Fruit fly (Drosophila melanogaster): ENCODE results near the gene CG14913.

The CG14913 gene

dm6 chr2L:11051644-11052492 lies 35.1 kb downstream of the CG14913 start:
- TF ChIP-seq Smox (GFP tag; optimal IDR thresholded peaks at IDR 0.05) = peak; percentile 22
- no peak for TF ChIP-seq vri (GFP tag; optimal IDR thresholded peaks at IDR 0.05)
- TF ChIP-seq fd59A (GFP tag; optimal IDR thresholded peaks at IDR 0.05) = peak; percentile 24
- TF ChIP-seq CG16779 (tag; optimal IDR thresholded peaks at IDR 0.05) = no peak
- TF ChIP-seq esn (GFP tag; optimal IDR thresholded peaks at IDR 0.05) = peak; percentile 31
- no peak for TF ChIP-seq CG11902 (GFP tag; optimal IDR thresholded peaks at IDR 0.05)
- peak; percentile 45 for TF ChIP-seq Eip75B (GFP tag; optimal IDR thresholded peaks at IDR 0.05)
- TF ChIP-seq CG10631 (GFP tag; optimal IDR thresholded peaks at IDR 0.05) = peak; percentile 17
- TF ChIP-seq Hr38 (GFP tag; optimal IDR thresholded peaks at IDR 0.05) = no peak
- TF ChIP-seq acj6 (GFP tag; optimal IDR thresholded peaks at IDR 0.05) = peak; percentile 31
- no peak for TF ChIP-seq achi (GFP tag; optimal IDR thresholded peaks at IDR 0.05)
- 0 out of 3 replicates have a peak, but pooled peaks have one; percentile 25 for TF ChIP-seq eg (GFP tag; IDR thresholded peaks at IDR 0.05)
- TF ChIP-seq Sox15 (GFP tag; optimal IDR thresholded peaks at IDR 0.05) = peak; percentile 12
- no peak for TF ChIP-seq Gug (GFP tag; IDR thresholded peaks at IDR 0.05)
- no peak for TF ChIP-seq topi (GFP tag; optimal IDR thresholded peaks at IDR 0.05)
- TF ChIP-seq CG6792 (GFP tag; optimal IDR thresholded peaks at IDR 0.05) = peak; percentile 23
- TF ChIP-seq dac (GFP tag; optimal IDR thresholded peaks at IDR 0.05) = no peak
- peak; percentile 40 for TF ChIP-seq CG1621 (tag; optimal IDR thresholded peaks at IDR 0.05)
- no peak for TF ChIP-seq CG11762 (GFP tag; optimal IDR thresholded peaks at IDR 0.05; ENCODE audit: insufficient read depth)
- peak; percentile 16; the same call in 1 of the 3 replicates for TF ChIP-seq CG6163 (GFP tag; IDR thresholded peaks at IDR 0.05)
- no peak for TF ChIP-seq fkh (GFP tag; optimal IDR thresholded peaks at IDR 0.05)
- TF ChIP-seq CG31627 (GFP tag; optimal IDR thresholded peaks at IDR 0.05) = peak; percentile 23
- TF ChIP-seq OdsH (GFP tag; optimal IDR thresholded peaks at IDR 0.05) = peak; percentile 37
- peak; percentile 54 for TF ChIP-seq Ets96B (tag; optimal IDR thresholded peaks at IDR 0.05)
- no peak for TF ChIP-seq CG6276 (GFP tag; optimal IDR thresholded peaks at IDR 0.05)
- TF ChIP-seq CG7368 (GFP tag; optimal IDR thresholded peaks at IDR 0.05) = no peak
- no peak for TF ChIP-seq Ets21C (GFP tag; optimal IDR thresholded peaks at IDR 0.05)
- TF ChIP-seq Eip93F (GFP tag; optimal IDR thresholded peaks at IDR 0.05) = no peak
- peak; percentile 22 for TF ChIP-seq Sox14 (GFP tag; optimal IDR thresholded peaks at IDR 0.05)
- no peak for TF ChIP-seq net (GFP tag; optimal IDR thresholded peaks at IDR 0.05)
- no peak for TF ChIP-seq CG32006 (GFP tag; optimal IDR thresholded peaks at IDR 0.05)
- TF ChIP-seq spab (GFP tag; optimal IDR thresholded peaks at IDR 0.05) = no peak
- peak; percentile 54 for TF ChIP-seq CG3032 (tag; optimal IDR thresholded peaks at IDR 0.05)
- TF ChIP-seq CG8632 (GFP tag; optimal IDR thresholded peaks at IDR 0.05) = peak; percentile 44
- TF ChIP-seq CG10669 (GFP tag; optimal IDR thresholded peaks at IDR 0.05) = peak; percentile 37
- TF ChIP-seq CG9139 (GFP tag; optimal IDR thresholded peaks at IDR 0.05) = peak; percentile 24
- TF ChIP-seq pdm3 (GFP tag; optimal IDR thresholded peaks at IDR 0.05) = peak; percentile 30
- peak; percentile 37 for TF ChIP-seq CG3919 (GFP tag; optimal IDR thresholded peaks at IDR 0.05)
- peak; percentile 91 for TF ChIP-seq Eip78C (GFP tag)
- peak; percentile 15 for TF ChIP-seq lz (GFP tag; optimal IDR thresholded peaks at IDR 0.05)
- TF ChIP-seq CG6808 (GFP tag; optimal IDR thresholded peaks at IDR 0.05) = peak; percentile 34
- TF ChIP-seq CG11294 (GFP tag; IDR thresholded peaks at IDR 0.05) = no peak
- no peak for TF ChIP-seq CG6854 (GFP tag; optimal IDR thresholded peaks at IDR 0.05)
- TF ChIP-seq salr (GFP tag; optimal IDR thresholded peaks at IDR 0.05) = no peak
- no peak for TF ChIP-seq Hr4 (GFP tag; optimal IDR thresholded peaks at IDR 0.05)
- TF ChIP-seq Lpt (GFP tag; optimal IDR thresholded peaks at IDR 0.05) = no peak
- peak; percentile 43 for TF ChIP-seq CG34406 (GFP tag; optimal IDR thresholded peaks at IDR 0.05)
- TF ChIP-seq ss (GFP tag; optimal IDR thresholded peaks at IDR 0.05) = peak in 1 of 2 experiments; percentile 96
- peak; percentile 31 for TF ChIP-seq Sox102F (GFP tag; optimal IDR thresholded peaks at IDR 0.05)
- no peak for TF ChIP-seq CG8119 (GFP tag; IDR thresholded peaks at IDR 0.05)

All from whole organism, prepupa.